Worm (Caenorhabditis elegans) whole organism, midembryonic: Measurements from ENCODE around the gene srx-13.

Source experiments
- cog-1 ChIP-seq: sonication (generic microtip); optimal IDR thresholded peaks from 2 replicates; lab custom pipeline; 2016; ENCODE audit warnings: missing genetic modification characterization, missing compliant biosample characterization
- flt-1 ChIP-seq: fragments of 200-800 bp; sonication (Bioruptor generic); IDR thresholded peaks from 2 replicates; pipeline ENCODE4 v1.3.6; 2022; ENCODE audit warnings: missing genetic modification characterization, missing compliant biosample characterization
- med-1 ChIP-seq: sonication (generic microtip); optimal IDR thresholded peaks from 2 replicates; lab custom pipeline; 2017; ENCODE audit warnings: missing genetic modification characterization, mild to moderate bottlenecking, missing compliant biosample characterization, antibody characterized with exemption, missing genetic modification reagents; ENCODE audit not compliant: insufficient read depth
- ztf-29 ChIP-seq: fragments of 200-800 bp; sonication (Bioruptor generic); IDR thresholded peaks from 2 replicates; pipeline ENCODE4 v1.3.6; 2022; ENCODE audit warnings: missing genetic modification reagents, missing genetic modification characterization, missing compliant biosample characterization

- TF ChIP-seq cog-1 (tag; lab: Kevin White, UChicago) (no peak), ztf-29 (GFP tag; lab: Robert Waterston, UW) (no peak), flt-1 (GFP tag; lab: Robert Waterston, UW) (no peak), med-1 (GFP tag; lab: Kevin White, UChicago) (no peak)
These were observed 7.5 kb downstream of the srx-13 start for ce11 chrIV:1110999-1111398.
